Worm (Caenorhabditis elegans): ENCODE results near the gene clik-2.

ce11 chrX:7710643-7711042 is 21.6 kb upstream of the clik-2 start, which contains the start of gene K09F5.4:
- TF ChIP-seq dao-5 (tag; optimal IDR thresholded peaks at IDR 0.05) (no peak), him-1 (tag; optimal IDR thresholded peaks at IDR 0.05) (no peak)

Measured in whole organism, L4/young adult.